Worm (Caenorhabditis elegans) whole organism, L4 larva: Measurements from ENCODE around the gene Y39A1A.27.

Source experiments
- F26F4.8 ChIP-seq: fragments of 200-800 bp; sonication (Bioruptor generic); conservative IDR thresholded peaks from 2 replicates; pipeline ENCODE4 v1.3.6; 2022; ENCODE audit warnings: missing genetic modification characterization, missing compliant biosample characterization
- F44E2.7 ChIP-seq: fragments of 200-800 bp; sonication (Bioruptor generic); IDR thresholded peaks from 2 replicates; pipeline ENCODE4 v2.1.2; 2022; ENCODE audit warnings: missing genetic modification characterization, missing compliant biosample characterization
- Y105C5A.15 ChIP-seq: fragments of 200-800 bp; sonication (Bioruptor generic); IDR thresholded peaks from 2 replicates; pipeline ENCODE4 v1.3.6; 2022; ENCODE audit warnings: missing genetic modification characterization, missing compliant biosample characterization
- aha-1 ChIP-seq: fragments of 150-350 bp; peaks from one replicate; lab custom pipeline; 2014; ENCODE audit warnings: missing biosample characterization, missing genetic modification characterization
- ceh-20 ChIP-seq: fragments of 200-800 bp; sonication (Bioruptor generic); IDR thresholded peaks from 2 replicates; pipeline ENCODE4 v1.3.6; 2022; ENCODE audit warnings: missing genetic modification reagents, missing genetic modification characterization, missing compliant biosample characterization
- ceh-32 ChIP-seq: sonication (generic microtip); optimal IDR thresholded peaks from 2 replicates; lab custom pipeline; 2016; ENCODE audit warnings: mild to moderate bottlenecking, missing genetic modification characterization, missing compliant biosample characterization; ENCODE audit not compliant: poor library complexity
- cey-2 ChIP-seq: sonication (generic microtip); optimal IDR thresholded peaks from 3 replicates; lab custom pipeline; 2017; ENCODE audit warnings: missing genetic modification characterization, mild to moderate bottlenecking, missing compliant biosample characterization, antibody characterized with exemption, borderline replicate concordance; ENCODE audit not compliant: insufficient read depth
- ctbp-1 ChIP-seq: fragments of 200-800 bp; sonication (Bioruptor generic); IDR thresholded peaks from 2 replicates; pipeline ENCODE4 v1.3.6; 2022; ENCODE audit warnings: missing genetic modification reagents, missing genetic modification characterization, missing compliant biosample characterization
- daf-8 ChIP-seq: fragments of 200-800 bp; sonication (Bioruptor generic); IDR thresholded peaks from 2 replicates; pipeline ENCODE4 v1.3.6; 2022; ENCODE audit warnings: missing genetic modification characterization, missing compliant biosample characterization
- dmd-9 ChIP-seq: fragments of 200-800 bp; sonication (Bioruptor generic); IDR thresholded peaks from 2 replicates; pipeline ENCODE4 v1.3.6; 2022; ENCODE audit warnings: missing genetic modification reagents, missing genetic modification characterization, missing compliant biosample characterization
- dve-1 ChIP-seq: sonication (generic microtip); optimal IDR thresholded peaks from 2 replicates; lab custom pipeline; 2017; ENCODE audit warnings: antibody characterized with exemption, mild to moderate bottlenecking, missing genetic modification characterization, missing compliant biosample characterization; ENCODE audit not compliant: insufficient read depth
- gei-8 ChIP-seq: fragments of 200-800 bp; sonication (Bioruptor generic); optimal IDR thresholded peaks from 2 replicates; lab custom pipeline; 2018; ENCODE audit warnings: mild to moderate bottlenecking, missing genetic modification characterization, missing compliant biosample characterization
- hif-1 ChIP-seq, 2 experiments: sonication (generic microtip); optimal IDR thresholded peaks; 2 replicates each; lab custom pipeline; 2016 to 2017; ENCODE audit warnings: missing compliant biosample characterization in 2 of 2, missing genetic modification characterization in 2 of 2, missing genetic modification reagents in 2 of 2, missing genotype in 2 of 2, mild to moderate bottlenecking in 1 of 2
- hlh-11 ChIP-seq: fragments of 200-800 bp; sonication (Bioruptor generic); optimal IDR thresholded peaks from 2 replicates; lab custom pipeline; 2018; ENCODE audit warnings: mild to moderate bottlenecking, missing genetic modification characterization, missing compliant biosample characterization
- hlh-30 ChIP-seq: sonication (generic microtip); optimal IDR thresholded peaks from 2 replicates; lab custom pipeline; 2017; ENCODE audit warnings: antibody characterized with exemption, mild to moderate bottlenecking, missing genetic modification characterization, missing compliant biosample characterization; ENCODE audit not compliant: insufficient read depth
- lin-29 ChIP-seq: fragments of 200-800 bp; sonication (Bioruptor generic); IDR thresholded peaks from 2 replicates; pipeline ENCODE4 v1.3.6; 2022; ENCODE audit warnings: missing genetic modification reagents, missing genetic modification characterization, missing compliant biosample characterization
- lir-3 ChIP-seq: sonication (generic microtip); optimal IDR thresholded peaks from 2 replicates; lab custom pipeline; 2016; ENCODE audit warnings: mild to moderate bottlenecking, missing genetic modification characterization, missing compliant biosample characterization
- lsy-2 ChIP-seq, 2 experiments: fragments of 150-350 bp in 1 of 2; sonication (generic microtip) in 1 of 2; optimal IDR thresholded peaks; 2 replicates each; lab custom pipeline; 2014 to 2017; ENCODE audit warnings: missing biosample characterization in 2 of 2, missing genetic modification characterization in 2 of 2
- mdl-1 ChIP-seq, 2 experiments: fragments of 150-350 bp in 1 of 2; sonication (generic microtip) in 1 of 2; optimal IDR thresholded peaks; 2 replicates each; lab custom pipeline; 2014 to 2017; ENCODE audit warnings: missing biosample characterization in 2 of 2, missing genetic modification characterization in 2 of 2
- mep-1 ChIP-seq: fragments of 150-350 bp; sonication (generic microtip); optimal IDR thresholded peaks from 3 replicates; lab custom pipeline; 2014; ENCODE audit warnings: missing biosample characterization, missing genetic modification characterization
- mes-2 ChIP-seq: sonication (generic microtip); optimal IDR thresholded peaks from 2 replicates; lab custom pipeline; 2016; ENCODE audit warnings: missing genotype, mild to moderate bottlenecking, missing genetic modification characterization, missing compliant biosample characterization; ENCODE audit not compliant: poor library complexity, severe bottlenecking
- nhr-11 ChIP-seq: fragments of 150-350 bp; optimal IDR thresholded peaks from 2 replicates; lab custom pipeline; 2014; ENCODE audit warnings: missing biosample characterization, missing genetic modification characterization
- nhr-111 ChIP-seq: fragments of 200-800 bp; sonication (Bioruptor generic); optimal IDR thresholded peaks from 2 replicates; lab custom pipeline; 2018; ENCODE audit warnings: mild to moderate bottlenecking, missing genetic modification characterization, missing compliant biosample characterization
- nhr-237 ChIP-seq: sonication (generic microtip); optimal IDR thresholded peaks from 2 replicates; lab custom pipeline; 2017; ENCODE audit warnings: missing biosample characterization, missing genetic modification characterization
- nhr-25 ChIP-seq: sonication (generic microtip); optimal IDR thresholded peaks from 2 replicates; lab custom pipeline; 2017; ENCODE audit warnings: missing genetic modification characterization, mild to moderate bottlenecking, missing compliant biosample characterization, antibody characterized with exemption, moderate library complexity, borderline replicate concordance; ENCODE audit not compliant: insufficient read depth
- nhr-28 ChIP-seq: fragments of 150-350 bp; optimal IDR thresholded peaks from 2 replicates; lab custom pipeline; 2014; ENCODE audit warnings: missing biosample characterization, missing genetic modification characterization
- nhr-42 ChIP-seq: fragments of 200-800 bp; sonication (Bioruptor generic); IDR thresholded peaks from 2 replicates; pipeline ENCODE4 v1.3.6; 2022; ENCODE audit warnings: missing genetic modification characterization, missing compliant biosample characterization
- nhr-6 ChIP-seq: fragments of 150-350 bp; optimal IDR thresholded peaks from 2 replicates; lab custom pipeline; 2014; ENCODE audit warnings: missing biosample characterization, missing genetic modification characterization
- nhr-77 ChIP-seq: fragments of 150-350 bp; optimal IDR thresholded peaks from 2 replicates; lab custom pipeline; 2014; ENCODE audit warnings: missing biosample characterization, missing genetic modification characterization
- pha-4 ChIP-seq, 2 experiments: fragments of 150-350 bp in 1 of 2; fragments of 200-800 bp in 1 of 2; sonication (Bioruptor generic) in 1 of 2; IDR thresholded peaks in 1 of 2; optimal IDR thresholded peaks in 1 of 2; 2 replicates each; pipeline versions ENCODE4 v1.3.6 to Lab custom; 2014 to 2022; ENCODE audit warnings: missing genetic modification characterization in 2 of 2, missing genetic modification reagents in 2 of 2, missing biosample characterization in 1 of 2, missing compliant biosample characterization in 1 of 2
- snpc-1.2 ChIP-seq: fragments of 200-800 bp; sonication (Bioruptor generic); IDR thresholded peaks from 2 replicates; pipeline ENCODE4 v1.3.6; 2022; ENCODE audit warnings: missing genetic modification reagents, missing genetic modification characterization, missing compliant biosample characterization
- snpc-4 ChIP-seq: fragments of 150-350 bp; optimal IDR thresholded peaks from 2 replicates; lab custom pipeline; 2014; ENCODE audit warnings: missing biosample characterization, missing genetic modification characterization
- spr-1 ChIP-seq: sonication (generic microtip); optimal IDR thresholded peaks from 2 replicates; lab custom pipeline; 2016; ENCODE audit warnings: mild to moderate bottlenecking, missing genetic modification characterization, missing compliant biosample characterization
- spr-3 ChIP-seq: fragments of 200-800 bp; sonication (Bioruptor generic); optimal IDR thresholded peaks from 2 replicates; lab custom pipeline; 2018; ENCODE audit warnings: mild to moderate bottlenecking, missing genetic modification characterization, missing compliant biosample characterization
- unc-130 ChIP-seq: sonication (generic microtip); optimal IDR thresholded peaks from 2 replicates; lab custom pipeline; 2016; ENCODE audit warnings: missing genetic modification reagents, missing genetic modification characterization, missing compliant biosample characterization
- unc-62 ChIP-seq, 3 experiments: fragments of 150-350 bp in 1 of 3; sonication (generic microtip); optimal IDR thresholded peaks in 2 of 3; peaks in 1 of 3; 1 replicate in 1 of 3; 2 replicates in 2 of 3; lab custom pipeline; 2014 to 2017; ENCODE audit warnings: missing biosample characterization in 3 of 3, missing genetic modification characterization in 3 of 3, missing genetic modification reagents in 3 of 3, missing genotype in 1 of 3
- zfp-3 ChIP-seq: fragments of 200-800 bp; sonication (Bioruptor generic); conservative IDR thresholded peaks from 2 replicates; pipeline ENCODE4 v1.3.6; 2022; ENCODE audit warnings: missing genetic modification reagents, missing genetic modification characterization, missing compliant biosample characterization
- zip-11 ChIP-seq: fragments of 200-800 bp; sonication (Bioruptor generic); IDR thresholded peaks from 2 replicates; pipeline ENCODE4 v1.3.6; 2022; ENCODE audit warnings: missing genetic modification characterization, missing compliant biosample characterization

Gene Y39A1A.27

ce11 chrIII:10634034-10634433 lies 4.7 kb upstream of the Y39A1A.27 start (continued):
- TF ChIP-seq nhr-111 (GFP tag; lab: Kevin White, UChicago) (no peak), unc-62 (GFP tag; optimal IDR thresholded peaks at IDR 0.05 in 1 of 2; lab: Kevin White, UChicago) (peak in 1 of 2 experiments; percentile 97), unc-62 (tag; optimal IDR thresholded peaks at IDR 0.05; lab: Kevin White, UChicago) (no peak), F44E2.7 (0 out of 2 replicates have a peak, but pooled peaks have one; percentile 27), daf-8 (GFP tag; lab: Robert Waterston, UW) (no peak), nhr-11 (tag; lab: Kevin White, UChicago) (peak; percentile 82), Y105C5A.15 (GFP tag; lab: Robert Waterston, UW) (0 out of 2 replicates have a peak, but pooled peaks have one; percentile 50), spr-1 (tag; lab: Kevin White, UChicago) (peak; percentile 80), nhr-237 (tag; lab: Kevin White, UChicago) (no peak), ceh-32 (tag; lab: Kevin White, UChicago) (no peak), lin-29 (peak; percentile 43; the same call in 1 of the 2 replicates), zip-11 (GFP tag; lab: Robert Waterston, UW) (0 out of 2 replicates have a peak, but pooled peaks have one; percentile 51), nhr-77 (peak; percentile 50), F26F4.8 (no peak), zfp-3 (GFP tag; lab: Robert Waterston, UW) (no peak), snpc-4 (tag; lab: Kevin White, UChicago) (no peak)

DNA sequence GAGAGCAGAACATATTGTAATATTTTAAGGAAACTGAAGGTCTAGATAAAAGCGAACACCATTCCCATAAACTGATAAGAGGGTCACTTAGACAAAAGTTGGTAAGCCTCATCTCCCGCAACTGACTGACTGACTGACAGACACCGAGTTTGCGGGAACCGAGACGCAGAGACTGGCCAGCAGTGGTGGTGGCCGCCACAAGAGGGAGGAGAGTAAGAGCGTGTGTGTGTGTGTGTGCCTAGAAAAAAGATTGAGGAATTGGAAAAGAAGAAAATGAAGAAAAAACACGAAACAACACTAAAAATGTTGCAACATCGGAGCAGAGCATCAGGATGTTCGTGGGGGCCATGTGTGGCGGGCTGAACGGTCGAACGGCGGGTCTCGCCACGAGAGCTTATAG lies 4.2 kb upstream of the Y39A1A.27 start:
- TF ChIP-seq snpc-1.2 (no peak), mes-2 (peak; percentile 38), nhr-28 (tag; lab: Kevin White, UChicago) (peak; percentile 10), nhr-42 (GFP tag; lab: Robert Waterston, UW) (no peak), unc-130 (GFP tag; lab: Kevin White, UChicago) (no peak), unc-62 (GFP tag; optimal IDR thresholded peaks at IDR 0.05 in 1 of 2; lab: Kevin White, UChicago) (peak in 1 of 2 experiments; percentile 71), unc-62 (tag; optimal IDR thresholded peaks at IDR 0.05; lab: Kevin White, UChicago) (no peak), spr-3 (GFP tag; lab: Kevin White, UChicago) (no peak), lir-3 (tag; lab: Kevin White, UChicago) (no peak), hlh-30 (tag; lab: Kevin White, UChicago) (peak; percentile 33), mdl-1 (tag; optimal IDR thresholded peaks at IDR 0.05; lab: Kevin White, UChicago) (peak in 1 of 2 experiments; percentile 39), aha-1 (tag; lab: Kevin White, UChicago) (peak; percentile 92)

- TF ChIP-seq nhr-6 (tag; lab: Kevin White, UChicago) (peak; percentile 34), cey-2 (no peak), hlh-30 (tag; lab: Kevin White, UChicago) (peak; percentile 42), pha-4 (GFP tag; IDR thresholded peaks at IDR 0.05; lab: Robert Waterston, UW) (no peak; the same call in 1 of the 2 replicates), pha-4 (tag; optimal IDR thresholded peaks at IDR 0.05; lab: Kevin White, UChicago) (peak; percentile 79), lsy-2 (tag; optimal IDR thresholded peaks at IDR 0.05; lab: Kevin White, UChicago) (peak in 1 of 2 experiments; percentile 30), mes-2 (peak; percentile 1), dve-1 (tag; lab: Kevin White, UChicago) (peak; percentile 23), dmd-9 (GFP tag; lab: Robert Waterston, UW) (no peak), gei-8 (no peak), nhr-25 (tag; lab: Kevin White, UChicago) (peak; percentile 62), mep-1 (peak; percentile 27), mdl-1 (tag; optimal IDR thresholded peaks at IDR 0.05; lab: Kevin White, UChicago) (peak; percentile 10 to 59), ctbp-1 (GFP tag; lab: Robert Waterston, UW) (no peak), hlh-11 (tag; lab: Kevin White, UChicago) (peak; percentile 36), hif-1 (tag; optimal IDR thresholded peaks at IDR 0.05; lab: Kevin White, UChicago) (peak in 1 of 2 experiments; percentile 12), nhr-28 (tag; lab: Kevin White, UChicago) (peak; percentile 43), ceh-20 (GFP tag; lab: Robert Waterston, UW) (no peak), F44E2.7 (no peak)
Measured at ce11 chrIII:10636493-10637031, 2.2 kb upstream of the Y39A1A.27 start.
